Fruit fly (Drosophila melanogaster): Measurements from ENCODE around the gene CG5114.

DNA sequence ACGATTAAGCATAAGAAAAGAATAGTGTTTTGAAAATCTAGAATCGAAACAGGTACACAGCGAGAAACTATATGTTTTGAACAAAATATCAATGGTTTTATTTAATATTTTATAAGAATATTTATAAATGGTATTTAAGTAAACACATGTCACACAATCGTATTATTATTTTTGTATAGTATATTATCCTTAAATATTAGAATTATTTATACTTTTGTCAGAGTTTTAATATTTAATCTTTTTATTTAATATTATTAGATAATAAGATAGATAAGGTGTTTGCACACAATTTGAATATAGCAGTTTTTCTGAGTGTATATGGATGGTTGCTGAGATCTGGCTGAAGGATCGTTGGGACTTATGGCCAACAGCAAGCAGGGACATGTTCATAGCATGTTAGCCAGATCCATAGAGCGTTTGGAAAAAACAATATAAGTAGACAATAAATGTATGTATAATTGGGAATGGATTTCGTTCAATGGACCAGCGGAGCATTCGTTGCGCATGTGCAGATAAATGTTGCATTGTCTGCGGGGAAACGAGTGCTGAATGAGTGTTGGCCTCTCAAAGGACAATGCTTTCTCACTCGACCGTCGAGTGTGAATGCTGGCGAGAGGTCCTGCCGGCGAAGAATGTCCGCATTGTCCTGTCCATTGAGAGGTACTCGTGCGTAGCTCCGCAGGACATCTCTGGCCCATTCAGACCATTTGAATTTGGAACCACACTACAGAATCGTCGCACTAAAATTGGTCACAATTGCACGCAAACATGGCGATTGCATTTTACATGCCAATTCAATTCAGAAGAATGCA is 29.6 kb upstream of the CG5114 start:
- TF ChIP-seq CG17568 (GFP tag; optimal IDR thresholded peaks at IDR 0.05) (no peak), ase (GFP tag; IDR thresholded peaks at IDR 0.05) (no peak), CG12236 (GFP tag; optimal IDR thresholded peaks at IDR 0.05) (no peak), CG13775 (GFP tag; optimal IDR thresholded peaks at IDR 0.05) (no peak), inv (GFP tag; IDR thresholded peaks at IDR 0.05; ENCODE audit: partially characterized antibody) (no peak), pan (optimal IDR thresholded peaks at IDR 0.05) (no peak), pan (GFP tag; optimal IDR thresholded peaks at IDR 0.05 in 1 of 2, IDR thresholded peaks at IDR 0.05 in 1 of 2) (no peak), HLH3B (GFP tag; IDR thresholded peaks at IDR 0.05) (no peak), CG17829 (tag; optimal IDR thresholded peaks at IDR 0.05) (peak; percentile 39), CG12219 (GFP tag; optimal IDR thresholded peaks at IDR 0.05) (no peak), tgo (GFP tag; IDR thresholded peaks at IDR 0.05) (no peak), maf-S (GFP tag; optimal IDR thresholded peaks at IDR 0.05) (no peak), CG7987 (GFP tag; optimal IDR thresholded peaks at IDR 0.05) (no peak), CG17361 (GFP tag; IDR thresholded peaks at IDR 0.05) (peak; percentile 33; the same call in 1 of the 3 replicates)

Measured in whole organism, embryonic.